Fruit fly (Drosophila melanogaster): ENCODE measurements around the gene CG13315.

- TF ChIP-seq Pif1B (GFP tag; optimal IDR thresholded peaks at IDR 0.05) (no peak), CG4496 (GFP tag; IDR thresholded peaks at IDR 0.05) (peak; percentile 49; the same call in 1 of the 3 replicates), Snoo (tag; optimal IDR thresholded peaks at IDR 0.05) (peak; percentile 11), CG12605 (GFP tag; IDR thresholded peaks at IDR 0.05) (0 out of 2 replicates have a peak, but pooled peaks have one; percentile 40), CG32121 (GFP tag; IDR thresholded peaks at IDR 0.05) (peak; percentile 51; the same call in 1 of the 2 replicates), rn (GFP tag; IDR thresholded peaks at IDR 0.05) (no peak), CG10348 (GFP tag; IDR thresholded peaks at IDR 0.05) (no peak), CG9948 (tag; optimal IDR thresholded peaks at IDR 0.05) (no peak)
Observed at dm6 chr3L:9055870-9056807, 40.5 kb upstream of the CG13315 start.

Data from whole organism, pupa.